Fruit fly (Drosophila melanogaster) Kc167 (cell line): ENCODE results near the gene Syx7.

Experiments used
- h ChIP-seq: fragments of >200 bp; optimal IDR thresholded peaks from 3 replicates; lab custom pipeline; 2018; ENCODE audit warnings: missing external identifiers
- psq ChIP-seq: fragments of >200 bp; optimal IDR thresholded peaks from 2 replicates; lab custom pipeline; 2017; ENCODE audit warnings: missing external identifiers

- no peak for TF ChIP-seq psq
- TF ChIP-seq h (lab: Kevin White, UChicago): no peak
Observed at dm6 chr3L:21406638-21407037, 39.0 kb upstream of the Syx7 start, which contains the start of gene sa.
